Fruit fly (Drosophila melanogaster) whole organism, pupa: ENCODE results near the gene CG13041.
A peak's percentile ranks its signal among the peaks of the same experiment; 100 is the strongest.

Experiments
- CG10348 ChIP-seq: fragments of 200-800 bp; sonication (Bioruptor generic); IDR thresholded peaks from 2 replicates; pipeline ENCODE4 v1.3.6; 2022; ENCODE audit warnings: missing biosample characterization, missing genetic modification characterization
- CG12605 ChIP-seq: fragments of 200-800 bp; sonication (Bioruptor generic); IDR thresholded peaks from 2 replicates; pipeline ENCODE4 v1.3.6; 2022; ENCODE audit warnings: missing biosample characterization, missing genetic modification characterization
- CG13204 ChIP-seq: fragments of 200-800 bp; sonication (Bioruptor generic); optimal IDR thresholded peaks from 2 replicates; lab custom pipeline; 2018; ENCODE audit warnings: missing biosample characterization, mild to moderate bottlenecking, missing genetic modification characterization, moderate library complexity
- CG14655 ChIP-seq: fragments of 200-800 bp; sonication (Bioruptor generic); optimal IDR thresholded peaks from 3 replicates; lab custom pipeline; 2017; ENCODE audit warnings: mild to moderate bottlenecking, missing biosample characterization, missing genetic modification reagents, missing genetic modification characterization
- CG15710 ChIP-seq: fragments of 200-800 bp; sonication (Bioruptor generic); optimal IDR thresholded peaks from 2 replicates; lab custom pipeline; 2018; ENCODE audit warnings: missing biosample characterization, mild to moderate bottlenecking, missing genetic modification characterization, moderate library complexity
- CG17806 ChIP-seq: fragments of 200-800 bp; sonication (Bioruptor generic); optimal IDR thresholded peaks from 2 replicates; lab custom pipeline; 2018; ENCODE audit warnings: missing biosample characterization, mild to moderate bottlenecking, missing genetic modification characterization, moderate library complexity
- CG32121 ChIP-seq: fragments of 200-800 bp; sonication (Bioruptor generic); IDR thresholded peaks from 2 replicates; pipeline ENCODE4 v1.3.6; 2022; ENCODE audit warnings: missing biosample characterization, missing genetic modification characterization
- CG34367 ChIP-seq: fragments of 200-800 bp; sonication (Bioruptor generic); optimal IDR thresholded peaks from 2 replicates; lab custom pipeline; 2018; ENCODE audit warnings: missing biosample characterization, mild to moderate bottlenecking, missing genetic modification characterization
- CG4496 ChIP-seq: fragments of 200-800 bp; sonication (Bioruptor generic); IDR thresholded peaks from 3 replicates; pipeline ENCODE4 v1.3.6; 2022; ENCODE audit warnings: missing biosample characterization, missing genetic modification characterization
- CG8159 ChIP-seq: fragments of 200-800 bp; sonication (Bioruptor generic); optimal IDR thresholded peaks from 3 replicates; lab custom pipeline; 2018; ENCODE audit warnings: missing biosample characterization, mild to moderate bottlenecking, missing genetic modification characterization, moderate library complexity
- CG8301 ChIP-seq: fragments of 200-800 bp; sonication (Bioruptor generic); optimal IDR thresholded peaks from 2 replicates; lab custom pipeline; 2018; ENCODE audit warnings: missing biosample characterization, mild to moderate bottlenecking, missing genetic modification characterization
- CG9948 ChIP-seq: fragments of 200-800 bp; sonication (Bioruptor generic); optimal IDR thresholded peaks from 2 replicates; lab custom pipeline; 2018; ENCODE audit warnings: missing biosample characterization, mild to moderate bottlenecking, missing genetic modification characterization, moderate library complexity
- D1 ChIP-seq: fragments of 200-800 bp; sonication (Bioruptor generic); optimal IDR thresholded peaks from 2 replicates; lab custom pipeline; 2018; ENCODE audit warnings: missing biosample characterization, mild to moderate bottlenecking, missing genetic modification characterization, moderate library complexity
- EcR ChIP-seq: fragments of 200-800 bp; sonication (Bioruptor generic); optimal IDR thresholded peaks from 3 replicates; lab custom pipeline; 2019; ENCODE audit warnings: missing biosample characterization, missing genetic modification characterization, mild to moderate bottlenecking, moderate library complexity, missing genetic modification reagents
- Ets98B ChIP-seq: fragments of 200-800 bp; sonication (Bioruptor generic); IDR thresholded peaks from 2 replicates; pipeline ENCODE4 v1.3.6; 2022; ENCODE audit warnings: missing biosample characterization, missing genetic modification characterization
- Pif1A ChIP-seq: fragments of 200-800 bp; sonication (Bioruptor generic); optimal IDR thresholded peaks from 3 replicates; lab custom pipeline; 2016; ENCODE audit warnings: missing biosample characterization, missing genetic modification characterization
- Pif1B ChIP-seq: fragments of 200-800 bp; sonication (Bioruptor generic); optimal IDR thresholded peaks from 3 replicates; lab custom pipeline; 2016; ENCODE audit warnings: missing biosample characterization, missing genetic modification characterization
- Snoo ChIP-seq: fragments of 200-800 bp; sonication (Bioruptor generic); optimal IDR thresholded peaks from 3 replicates; lab custom pipeline; 2017; ENCODE audit warnings: missing biosample characterization, mild to moderate bottlenecking, missing genetic modification characterization, inconsistent platforms
- fd96Ca ChIP-seq: fragments of 200-800 bp; sonication (Bioruptor generic); IDR thresholded peaks from 3 replicates; pipeline ENCODE4 v1.3.6; 2022; ENCODE audit warnings: missing biosample characterization, missing genetic modification characterization
- gl ChIP-seq: fragments of 200-800 bp; sonication (Bioruptor generic); optimal IDR thresholded peaks from 2 replicates; lab custom pipeline; 2018; ENCODE audit warnings: missing biosample characterization, mild to moderate bottlenecking, missing genetic modification characterization
- rn ChIP-seq: fragments of 200-800 bp; sonication (Bioruptor generic); IDR thresholded peaks from 2 replicates; pipeline ENCODE4 v1.3.6; 2022; ENCODE audit warnings: missing biosample characterization, missing genetic modification characterization

Gene CG13041

DNA sequence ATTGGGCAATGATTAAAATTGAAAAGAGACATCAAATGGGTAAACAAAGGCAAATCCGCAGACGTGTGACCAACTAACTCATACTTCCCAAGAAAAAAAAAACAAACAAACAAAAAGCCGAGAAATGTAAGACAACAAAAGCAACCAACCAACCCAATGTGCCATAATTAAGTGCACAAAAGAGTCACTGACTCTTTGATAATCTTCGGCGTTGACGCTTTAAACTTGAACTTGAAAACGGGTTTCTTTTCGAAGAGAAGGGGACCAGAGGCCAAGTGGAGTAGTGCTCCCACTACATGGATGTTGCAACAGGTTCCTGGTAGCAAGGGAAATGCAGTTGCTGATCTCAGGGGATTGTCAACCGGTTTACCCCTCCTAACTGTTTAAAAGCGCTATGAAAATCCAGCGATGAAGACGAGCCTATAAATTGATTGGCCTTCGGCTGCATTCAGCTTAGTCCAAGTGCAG, 39.3 kb downstream of the CG13041 start, which contains the start of gene CG13064:
Gene CG13064, plus strand, starts transcription at position 418 of the 468 bp plus-strand sequence.
- TF ChIP-seq Snoo (tag; lab: Kevin White, UChicago) (no peak), EcR (GFP tag; lab: Kevin White, UChicago) (peak; percentile 96)

DNA sequence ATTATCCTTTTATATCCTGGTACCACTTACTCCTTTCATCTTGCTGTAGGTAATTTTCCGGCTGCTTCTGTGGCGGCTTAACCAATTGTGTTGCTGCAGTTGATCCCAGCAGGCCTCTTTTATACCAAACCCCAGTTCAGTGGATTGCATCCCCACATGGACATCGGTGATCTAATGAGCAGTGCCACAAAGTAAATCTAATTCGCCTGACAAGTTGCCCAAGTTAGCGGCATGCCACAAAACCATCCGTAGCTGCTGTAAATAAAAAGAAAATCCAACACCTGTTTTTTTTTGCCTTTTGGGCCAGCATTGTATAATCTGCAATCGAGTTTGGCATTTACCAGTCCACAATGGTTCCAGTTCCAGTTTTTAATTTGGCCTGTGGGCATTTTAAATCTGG, 40.2 kb downstream of the CG13041 start, which contains the start of gene CG13050:
Gene CG13050, minus strand, starts transcription at position 101 of the 400 bp plus-strand sequence.
- TF ChIP-seq Pif1B (GFP tag; lab: Kevin White, UChicago) (no peak), fd96Ca (no peak), EcR (GFP tag; lab: Kevin White, UChicago) (no peak), CG9948 (tag; lab: Kevin White, UChicago) (no peak), CG15710 (tag; lab: Kevin White, UChicago) (no peak), Pif1A (GFP tag; lab: Kevin White, UChicago) (no peak), Snoo (tag; lab: Kevin White, UChicago) (no peak), gl (tag; lab: Kevin White, UChicago) (no peak), CG10348 (no peak), CG17806 (no peak), CG4496 (GFP tag; lab: Robert Waterston, UW) (no peak), D1 (tag; lab: Kevin White, UChicago) (no peak), CG32121 (GFP tag; lab: Robert Waterston, UW) (no peak), CG14655 (GFP tag; lab: Kevin White, UChicago) (no peak), Ets98B (GFP tag; lab: Robert Waterston, UW) (no peak), CG8301 (tag; lab: Kevin White, UChicago) (no peak), CG8159 (tag; lab: Kevin White, UChicago) (no peak), CG12605 (GFP tag; lab: Robert Waterston, UW) (no peak), CG13204 (no peak)

DNA sequence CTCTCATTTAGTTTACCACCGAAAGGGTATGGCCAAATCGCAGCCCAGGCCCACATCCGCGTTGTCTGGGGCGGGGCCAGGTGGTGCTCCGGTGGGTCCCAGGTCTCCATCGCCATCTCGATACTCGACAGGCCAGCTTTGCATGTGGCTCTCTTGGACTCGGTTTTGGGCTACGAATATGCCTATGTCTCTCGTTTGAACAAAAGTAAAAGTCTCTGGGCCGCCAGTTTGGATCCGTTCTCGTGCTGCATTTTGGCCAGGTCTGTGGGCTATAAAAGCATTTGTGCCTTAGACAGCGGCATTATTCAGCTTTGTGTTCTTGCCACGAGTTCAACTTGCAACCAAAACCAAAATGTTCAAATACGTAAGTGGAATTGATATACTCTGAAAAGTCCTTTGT, 42.2 kb downstream of the CG13041 start, which contains the start of gene CG13065:
Gene CG13065, plus strand, starts transcription at position 301 of the 400 bp plus-strand sequence.
- TF ChIP-seq CG15710 (tag; lab: Kevin White, UChicago) (no peak), CG8301 (tag; lab: Kevin White, UChicago) (no peak), CG14655 (GFP tag; lab: Kevin White, UChicago) (no peak), rn (GFP tag; lab: Robert Waterston, UW) (no peak), gl (tag; lab: Kevin White, UChicago) (no peak), CG32121 (GFP tag; lab: Robert Waterston, UW) (no peak), D1 (tag; lab: Kevin White, UChicago) (no peak), Pif1A (GFP tag; lab: Kevin White, UChicago) (no peak), CG34367 (no peak), CG17806 (no peak), CG8159 (tag; lab: Kevin White, UChicago) (no peak), EcR (GFP tag; lab: Kevin White, UChicago) (no peak), Snoo (tag; lab: Kevin White, UChicago) (no peak)

DNA sequence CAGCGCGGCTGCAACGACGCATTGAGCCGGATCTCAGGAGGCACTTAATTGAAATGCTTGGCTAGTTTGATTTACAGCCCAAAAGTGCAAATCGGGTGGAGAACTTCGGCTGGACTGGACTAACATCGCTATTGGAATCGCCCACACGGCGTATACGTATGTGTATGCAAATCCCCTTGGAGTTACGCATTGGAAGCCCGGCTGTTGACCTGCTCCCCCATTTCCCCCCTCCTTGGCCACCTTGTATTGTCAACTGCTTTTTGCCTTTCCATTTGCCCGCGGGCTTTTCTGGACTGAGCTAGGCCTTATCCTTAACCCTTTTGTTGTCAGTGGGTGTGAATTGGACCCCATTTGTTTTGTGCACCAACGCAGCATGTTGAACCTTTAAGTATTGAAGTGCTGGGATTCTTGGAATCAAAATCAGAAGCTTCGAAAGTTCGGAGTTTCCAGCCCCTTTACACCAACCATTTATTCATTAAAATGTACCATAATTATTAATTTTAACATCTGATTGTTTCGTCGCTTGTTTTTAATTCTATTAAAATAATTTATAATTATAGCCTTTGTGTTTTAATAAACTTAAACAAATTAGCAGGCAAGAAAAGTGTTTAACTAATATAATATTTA, 43.8 kb downstream of the CG13041 start:
- TF ChIP-seq EcR (GFP tag; lab: Kevin White, UChicago) (peak; percentile 75), CG8159 (tag; lab: Kevin White, UChicago) (peak; percentile 63), CG34367 (peak; percentile 20), CG17806 (peak; percentile 39), CG9948 (tag; lab: Kevin White, UChicago) (peak; percentile 49), rn (GFP tag; lab: Robert Waterston, UW) (no peak), CG14655 (GFP tag; lab: Kevin White, UChicago) (peak; percentile 41), CG15710 (tag; lab: Kevin White, UChicago) (peak; percentile 41), CG4496 (GFP tag; lab: Robert Waterston, UW) (no peak)

DNA sequence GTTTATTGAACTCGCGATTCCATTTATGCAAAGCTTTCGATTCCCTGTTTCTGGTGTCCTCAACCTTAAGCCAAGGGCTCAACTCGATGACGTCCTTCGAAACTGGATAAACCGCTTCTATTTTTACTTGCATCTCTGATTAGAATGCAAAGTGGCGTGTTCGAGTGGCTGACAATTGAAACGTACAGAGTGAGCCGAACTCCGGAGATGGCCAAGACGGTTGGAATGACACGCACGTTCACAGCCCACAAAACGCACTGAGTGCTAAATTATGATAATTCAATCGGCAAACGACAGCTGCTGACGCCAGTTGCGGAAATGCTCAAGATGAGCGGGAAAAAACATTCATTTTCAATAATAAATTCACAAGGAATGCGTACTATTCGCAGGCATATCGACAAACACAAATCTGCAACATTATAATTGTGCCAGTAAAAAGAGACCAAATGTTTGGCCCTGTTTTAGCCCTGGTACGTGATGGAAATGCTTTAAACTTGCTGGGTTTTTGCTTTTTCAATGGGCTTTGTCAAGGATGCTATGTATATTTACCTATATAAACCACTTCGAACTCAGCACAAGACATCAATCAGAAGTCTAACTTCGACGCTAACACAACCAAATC, 46.9 kb downstream of the CG13041 start, which contains the start of gene CG13066:
Gene CG13066, plus strand, starts transcription at position 572 of the 622 bp plus-strand sequence.
- TF ChIP-seq D1 (tag; lab: Kevin White, UChicago) (no peak), EcR (GFP tag; lab: Kevin White, UChicago) (peak; percentile 13)

DNA sequence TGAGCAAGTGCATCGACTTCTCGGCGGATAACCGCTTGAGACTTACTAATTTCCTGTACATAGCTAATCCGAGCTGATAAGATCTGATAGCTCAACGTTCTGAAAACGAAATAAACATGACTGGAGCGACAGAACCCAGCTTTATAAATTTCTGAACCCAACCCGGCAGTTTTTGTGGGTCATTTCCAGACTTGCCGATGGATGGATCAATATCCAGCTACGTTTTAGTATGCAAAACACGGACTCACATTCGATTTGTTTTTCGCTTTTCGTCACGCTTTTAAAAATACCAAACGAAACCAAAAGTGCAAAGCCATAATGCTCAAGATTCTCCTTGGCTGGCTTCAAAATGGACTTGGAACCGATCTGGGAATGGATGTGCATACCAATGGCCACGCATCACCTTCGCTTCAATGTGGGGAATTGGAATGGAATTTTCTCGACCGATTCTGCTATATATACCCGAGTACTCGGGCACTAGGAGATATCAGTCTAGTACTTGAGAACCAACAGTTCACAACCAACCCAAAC, 48.5 kb downstream of the CG13041 start, which contains the start of the genes CG34248 and CG13067:
Gene CG34248, minus strand, starts transcription at position 101 of the 531 bp plus-strand sequence.
Gene CG13067, plus strand, starts transcription at position 481 of the 531 bp plus-strand sequence.
- no peak for TF ChIP-seq CG8301 (tag; lab: Kevin White, UChicago)
- no peak for TF ChIP-seq D1 (tag; lab: Kevin White, UChicago)
- no peak for TF ChIP-seq CG13204
- TF ChIP-seq gl (tag; lab: Kevin White, UChicago), result no peak
- TF ChIP-seq EcR (GFP tag; lab: Kevin White, UChicago), result no peak
- no peak for TF ChIP-seq CG14655 (GFP tag; lab: Kevin White, UChicago)
- TF ChIP-seq Pif1B (GFP tag; lab: Kevin White, UChicago), result no peak
- TF ChIP-seq CG9948 (tag; lab: Kevin White, UChicago), result no peak
